Worm (Caenorhabditis elegans) whole organism, L1 larva: ENCODE data around the gene F15D4.6.

ENCODE experiments used
- ceh-82 ChIP-seq, 3 experiments: fragments of 150-350 bp in 1 of 3; sonication (generic microtip) in 2 of 3; optimal IDR thresholded peaks; 2 replicates each; lab custom pipeline; 2014 to 2017; ENCODE audit warnings: missing biosample characterization in 3 of 3, missing genetic modification characterization in 3 of 3
- nhr-12 ChIP-seq: sonication (generic microtip); optimal IDR thresholded peaks from 2 replicates; lab custom pipeline; 2017; ENCODE audit warnings: missing biosample characterization, missing genetic modification characterization
- nhr-237 ChIP-seq: fragments of 150-350 bp; optimal IDR thresholded peaks from 2 replicates; lab custom pipeline; 2014; ENCODE audit warnings: missing biosample characterization, missing genetic modification characterization
- unc-130 ChIP-seq: fragments of 150-350 bp; optimal IDR thresholded peaks from 2 replicates; lab custom pipeline; 2017; ENCODE audit warnings: missing biosample characterization, missing genetic modification characterization, inconsistent platforms

- TF ChIP-seq nhr-12 (tag; lab: Kevin White, UChicago) = no peak
- no peak for TF ChIP-seq ceh-82 (tag; optimal IDR thresholded peaks at IDR 0.05; lab: Kevin White, UChicago)
- TF ChIP-seq unc-130 (tag; lab: Kevin White, UChicago) = no peak
- no peak for TF ChIP-seq nhr-237
Measured at ce11 chrII:13299166-13299805, 50.3 kb downstream of the F15D4.6 start.
